Comparison of ENCODE assay signal across 1 fruit fly cellular context in genomic region chr3L:4606739-4607428, dm6.
A peak's percentile ranks its signal among the peaks of the same experiment; 100 is the strongest.
TF ChIP-seq lines count a peak whose summit lies in the region.

No protein-coding gene starts in this region.

TF ChIP-seq in whole organism, embryonic, 481 proteins besides CTCF, POLR2A, EP300 and RAD21 (continued from another document):
- 0 out of 2 replicates have a peak, but pooled peaks have one; percentile 14 for TF ChIP-seq Awh (GFP tag; IDR thresholded peaks at IDR 0.05; lab: Robert Waterston, UW)
- TF ChIP-seq CG13424 (tag; optimal IDR thresholded peaks at IDR 0.05; lab: Kevin White, UChicago) = peak; percentile 48
- TF ChIP-seq Kr (GFP tag; optimal IDR thresholded peaks at IDR 0.05; lab: Kevin White, UChicago) = no peak
- no peak for TF ChIP-seq CG8765 (GFP tag; IDR thresholded peaks at IDR 0.05; lab: Robert Waterston, UW)
- no peak for TF ChIP-seq HLH54F (GFP tag; optimal IDR thresholded peaks at IDR 0.05; lab: Kevin White, UChicago)
- TF ChIP-seq CG32532 (GFP tag; IDR thresholded peaks at IDR 0.05; lab: Robert Waterston, UW) = no peak
- TF ChIP-seq zen (tag; optimal IDR thresholded peaks at IDR 0.05; lab: Kevin White, UChicago) = no peak
- no peak for TF ChIP-seq D19B (GFP tag; optimal IDR thresholded peaks at IDR 0.05; lab: Kevin White, UChicago)
- no peak for TF ChIP-seq Lhr (GFP tag; optimal IDR thresholded peaks at IDR 0.05; lab: Kevin White, UChicago)
- no peak for TF ChIP-seq pnt (GFP tag; optimal IDR thresholded peaks at IDR 0.05; lab: Kevin White, UChicago)
- TF ChIP-seq hbn (GFP tag; IDR thresholded peaks at IDR 0.05; lab: Robert Waterston, UW; ENCODE audit: partially characterized antibody) = no peak
- no peak for TF ChIP-seq CG3065 (GFP tag; optimal IDR thresholded peaks at IDR 0.05; lab: Kevin White, UChicago)
- TF ChIP-seq crp (GFP tag; optimal IDR thresholded peaks at IDR 0.05; lab: Kevin White, UChicago) = no peak
- no peak for TF ChIP-seq jumu (GFP tag; optimal IDR thresholded peaks at IDR 0.05; lab: Kevin White, UChicago)
- no peak for TF ChIP-seq mam (GFP tag; optimal IDR thresholded peaks at IDR 0.05; lab: Kevin White, UChicago)
- no peak for TF ChIP-seq CG4854 (GFP tag; optimal IDR thresholded peaks at IDR 0.05; lab: Kevin White, UChicago)
- TF ChIP-seq HLHmδ (GFP tag; optimal IDR thresholded peaks at IDR 0.05; lab: Kevin White, UChicago) = no peak
- TF ChIP-seq TFAM (GFP tag; optimal IDR thresholded peaks at IDR 0.05; lab: Kevin White, UChicago) = no peak
- peak; percentile 6 for TF ChIP-seq CG17359 (tag; optimal IDR thresholded peaks at IDR 0.05; lab: Kevin White, UChicago)
- TF ChIP-seq az2 (GFP tag; optimal IDR thresholded peaks at IDR 0.05; lab: Kevin White, UChicago) = peak; percentile 10
- no peak for TF ChIP-seq CG3847 (GFP tag; IDR thresholded peaks at IDR 0.05; lab: Robert Waterston, UW)
- no peak for TF ChIP-seq CG2202 (tag; optimal IDR thresholded peaks at IDR 0.05; lab: Kevin White, UChicago)
- TF ChIP-seq CG14667 (GFP tag; IDR thresholded peaks at IDR 0.05; lab: Robert Waterston, UW) = no peak
- TF ChIP-seq D19A (tag; optimal IDR thresholded peaks at IDR 0.05; lab: Kevin White, UChicago) = peak; percentile 33
- no peak for TF ChIP-seq pb (GFP tag; optimal IDR thresholded peaks at IDR 0.05; lab: Kevin White, UChicago)
- TF ChIP-seq sug (tag; optimal IDR thresholded peaks at IDR 0.05; lab: Kevin White, UChicago) = no peak
- no peak for TF ChIP-seq so (GFP tag; IDR thresholded peaks at IDR 0.05; lab: Robert Waterston, UW)
- no peak for TF ChIP-seq CG13287 (GFP tag; IDR thresholded peaks at IDR 0.05; lab: Robert Waterston, UW; ENCODE audit: partially characterized antibody)
- no peak for TF ChIP-seq CG17568 (GFP tag; optimal IDR thresholded peaks at IDR 0.05; lab: Kevin White, UChicago)
- no peak for TF ChIP-seq CG2889 (GFP tag; IDR thresholded peaks at IDR 0.05; lab: Robert Waterston, UW)
- TF ChIP-seq onecut (GFP tag; IDR thresholded peaks at IDR 0.05; lab: Robert Waterston, UW) = no peak
- TF ChIP-seq CG11696 (GFP tag; IDR thresholded peaks at IDR 0.05; lab: Robert Waterston, UW) = no peak
- TF ChIP-seq Doc3 (GFP tag; IDR thresholded peaks at IDR 0.05; lab: Robert Waterston, UW; ENCODE audit: partially characterized antibody) = no peak
- no peak for TF ChIP-seq Mrtf (GFP tag; IDR thresholded peaks at IDR 0.05; lab: Robert Waterston, UW)
- no peak for TF ChIP-seq Camta (GFP tag; optimal IDR thresholded peaks at IDR 0.05; lab: Kevin White, UChicago)
- no peak for TF ChIP-seq Atf-2 (GFP tag; optimal IDR thresholded peaks at IDR 0.05; lab: Kevin White, UChicago)
- 0 out of 2 replicates have a peak, but pooled peaks have one; percentile 28 for TF ChIP-seq GATAe (GFP tag; conservative IDR thresholded peaks at IDR 0.05; lab: Robert Waterston, UW)
- TF ChIP-seq otp (GFP tag; IDR thresholded peaks at IDR 0.05; lab: Robert Waterston, UW) = no peak
- no peak for TF ChIP-seq CG13624 (GFP tag; optimal IDR thresholded peaks at IDR 0.05; lab: Kevin White, UChicago)
- no peak for TF ChIP-seq lilli (GFP tag; optimal IDR thresholded peaks at IDR 0.05; lab: Kevin White, UChicago)
- no peak for TF ChIP-seq Sin3A (optimal IDR thresholded peaks at IDR 0.05; lab: Kevin White, UChicago)
- TF ChIP-seq CG2129 (GFP tag; IDR thresholded peaks at IDR 0.05; lab: Robert Waterston, UW; ENCODE audit: partially characterized antibody) = no peak
- TF ChIP-seq CG9876 (GFP tag; optimal IDR thresholded peaks at IDR 0.05; lab: Kevin White, UChicago) = no peak
- TF ChIP-seq esg (GFP tag; conservative IDR thresholded peaks at IDR 0.05; lab: Robert Waterston, UW) = no peak; the same call in 1 of the 2 replicates
- peak; percentile 14 for TF ChIP-seq CG10209 (GFP tag; optimal IDR thresholded peaks at IDR 0.05; lab: Kevin White, UChicago)
- TF ChIP-seq CG34376 (GFP tag; optimal IDR thresholded peaks at IDR 0.05; lab: Kevin White, UChicago) = no peak
- TF ChIP-seq fd3F (GFP tag; optimal IDR thresholded peaks at IDR 0.05; lab: Kevin White, UChicago) = no peak
- peak; percentile 4 for TF ChIP-seq CG8388 (GFP tag; optimal IDR thresholded peaks at IDR 0.05; lab: Kevin White, UChicago)
- TF ChIP-seq Mad (GFP tag; optimal IDR thresholded peaks at IDR 0.05; lab: Kevin White, UChicago) = no peak
- no peak for TF ChIP-seq hkb (optimal IDR thresholded peaks at IDR 0.05; lab: Kevin White, UChicago)
- TF ChIP-seq hkb (GFP tag; IDR thresholded peaks at IDR 0.05; lab: Robert Waterston, UW) = no peak
- TF ChIP-seq Chrac-16 (GFP tag; optimal IDR thresholded peaks at IDR 0.05; lab: Kevin White, UChicago) = no peak
- TF ChIP-seq CG31224 (GFP tag; IDR thresholded peaks at IDR 0.05; lab: Robert Waterston, UW) = no peak
- TF ChIP-seq CG3163 (GFP tag; optimal IDR thresholded peaks at IDR 0.05; lab: Kevin White, UChicago) = no peak
- no peak for TF ChIP-seq nom (GFP tag; optimal IDR thresholded peaks at IDR 0.05; lab: Kevin White, UChicago)
- TF ChIP-seq corto (GFP tag; optimal IDR thresholded peaks at IDR 0.05; lab: Kevin White, UChicago) = no peak
- TF ChIP-seq CG17361 (GFP tag; IDR thresholded peaks at IDR 0.05; lab: Robert Waterston, UW) = no peak
- TF ChIP-seq CG11723 (GFP tag; optimal IDR thresholded peaks at IDR 0.05; lab: Kevin White, UChicago) = no peak
- no peak for TF ChIP-seq Six4 (GFP tag; optimal IDR thresholded peaks at IDR 0.05; lab: Kevin White, UChicago)
- TF ChIP-seq Hr51 (GFP tag; optimal IDR thresholded peaks at IDR 0.05; lab: Kevin White, UChicago) = peak in 1 of 2 experiments; percentile 2
- no peak for TF ChIP-seq MESR4 (GFP tag; optimal IDR thresholded peaks at IDR 0.05; lab: Kevin White, UChicago)
- no peak for TF ChIP-seq Trl (optimal IDR thresholded peaks at IDR 0.05; lab: Kevin White, UChicago)
- no peak for TF ChIP-seq Trl (GFP tag; optimal IDR thresholded peaks at IDR 0.05; lab: Kevin White, UChicago)
- no peak for TF ChIP-seq Ada2b (GFP tag; IDR thresholded peaks at IDR 0.05; lab: Robert Waterston, UW)
- peak in 1 of 2 experiments; percentile 74 for TF ChIP-seq Hr78 (GFP tag; optimal IDR thresholded peaks at IDR 0.05; lab: Kevin White, UChicago)
- TF ChIP-seq tap (tag; optimal IDR thresholded peaks at IDR 0.05; lab: Kevin White, UChicago) = peak; percentile 5
- no peak for TF ChIP-seq CHES-1-like (GFP tag; optimal IDR thresholded peaks at IDR 0.05; lab: Kevin White, UChicago)
- TF ChIP-seq NC2β (GFP tag; optimal IDR thresholded peaks at IDR 0.05; lab: Kevin White, UChicago) = no peak
- TF ChIP-seq chif (GFP tag; optimal IDR thresholded peaks at IDR 0.05; lab: Kevin White, UChicago) = no peak
- no peak for TF ChIP-seq Bteb2 (GFP tag; optimal IDR thresholded peaks at IDR 0.05; lab: Kevin White, UChicago)
- no peak for TF ChIP-seq Antp (GFP tag; optimal IDR thresholded peaks at IDR 0.05; lab: Kevin White, UChicago)
- no peak for TF ChIP-seq sens-2 (GFP tag; IDR thresholded peaks at IDR 0.05; lab: Robert Waterston, UW)
- no peak for TF ChIP-seq CG18764 (GFP tag; optimal IDR thresholded peaks at IDR 0.05; lab: Kevin White, UChicago)
- no peak for TF ChIP-seq Myb (GFP tag; optimal IDR thresholded peaks at IDR 0.05; lab: Kevin White, UChicago)
- no peak for TF ChIP-seq Dfd (GFP tag; optimal IDR thresholded peaks at IDR 0.05; lab: Kevin White, UChicago)
- TF ChIP-seq ac (GFP tag; optimal IDR thresholded peaks at IDR 0.05; lab: Kevin White, UChicago) = no peak
- TF ChIP-seq sisA (GFP tag; IDR thresholded peaks at IDR 0.05; lab: Robert Waterston, UW) = 0 out of 2 replicates have a peak, but pooled peaks have one; percentile 16
- no peak for TF ChIP-seq Dp (GFP tag; optimal IDR thresholded peaks at IDR 0.05; lab: Kevin White, UChicago)
- peak; percentile 77 for TF ChIP-seq Blimp-1 (GFP tag; optimal IDR thresholded peaks at IDR 0.05; lab: Kevin White, UChicago)
- TF ChIP-seq oc (tag; optimal IDR thresholded peaks at IDR 0.05; lab: Kevin White, UChicago) = no peak
- no peak for TF ChIP-seq Ets97D (GFP tag; optimal IDR thresholded peaks at IDR 0.05; lab: Kevin White, UChicago)
- no peak for TF ChIP-seq pzg (GFP tag; optimal IDR thresholded peaks at IDR 0.05; lab: Kevin White, UChicago)
- TF ChIP-seq fu2 (GFP tag; optimal IDR thresholded peaks at IDR 0.05; lab: Kevin White, UChicago) = no peak
- no peak for TF ChIP-seq bigmax (GFP tag; optimal IDR thresholded peaks at IDR 0.05; lab: Kevin White, UChicago)
- TF ChIP-seq ssp (GFP tag; IDR thresholded peaks at IDR 0.05; lab: Robert Waterston, UW) = no peak
- peak; percentile 53 for TF ChIP-seq Sox102F (GFP tag; optimal IDR thresholded peaks at IDR 0.05; lab: Kevin White, UChicago)
- no peak for TF ChIP-seq NK7.1 (GFP tag; optimal IDR thresholded peaks at IDR 0.05; lab: Kevin White, UChicago)
- peak; percentile 35 for TF ChIP-seq CG10543 (GFP tag; optimal IDR thresholded peaks at IDR 0.05; lab: Kevin White, UChicago)
- no peak for TF ChIP-seq ap (GFP tag; IDR thresholded peaks at IDR 0.05; lab: Robert Waterston, UW)
- no peak for TF ChIP-seq CG17186 (GFP tag; optimal IDR thresholded peaks at IDR 0.05; lab: Kevin White, UChicago)
- TF ChIP-seq Taf1 (GFP tag; IDR thresholded peaks at IDR 0.05; lab: Robert Waterston, UW) = no peak
- TF ChIP-seq CG43689 (GFP tag; IDR thresholded peaks at IDR 0.05; lab: Robert Waterston, UW) = no peak
